Fruit fly (Drosophila melanogaster) Kc167 (cell line): ENCODE data around the gene Polr2J.

ENCODE experiments used
- Myc ChIP-seq: fragments of >200 bp; optimal IDR thresholded peaks from 2 replicates; lab custom pipeline; 2017; ENCODE audit warnings: missing external identifiers
- Sin3A ChIP-seq: fragments of >200 bp; optimal IDR thresholded peaks from 2 replicates; lab custom pipeline; 2018; ENCODE audit warnings: missing external identifiers
- psq ChIP-seq: fragments of >200 bp; optimal IDR thresholded peaks from 2 replicates; lab custom pipeline; 2017; ENCODE audit warnings: missing external identifiers

DNA sequence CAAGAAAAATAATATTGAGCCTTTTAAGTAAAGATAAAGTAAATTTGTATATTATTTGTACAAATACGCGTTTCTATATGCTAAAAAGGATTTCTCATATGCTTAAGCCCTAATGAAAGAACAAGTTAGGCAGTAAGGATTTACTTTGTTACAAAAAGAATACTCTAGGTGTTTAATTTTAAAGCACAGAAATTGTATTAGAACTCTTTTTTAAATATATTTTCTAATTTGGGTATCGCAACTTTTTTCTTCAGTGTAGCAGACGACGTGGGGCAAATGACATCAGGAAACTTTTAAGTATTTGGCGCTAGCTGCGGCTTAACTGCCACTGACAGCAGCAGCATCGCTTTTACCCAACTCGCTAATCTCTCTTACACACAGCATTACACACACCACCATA is 11.9 kb upstream of the Polr2J start:
- no peak for TF ChIP-seq psq
- no peak for TF ChIP-seq Myc
- TF ChIP-seq Sin3A (lab: Kevin White, UChicago) = no peak
